Fruit fly (Drosophila melanogaster): Measurements from ENCODE around the gene Tango4.

Gene Tango4

dm6 chrX:12006678-12007441 is 14.0 kb upstream of the Tango4 start, which contains the start of gene CG1806 (continued):
- peak; percentile 45 for TF ChIP-seq Med (GFP tag)
- no peak for TF ChIP-seq tup (GFP tag; optimal IDR thresholded peaks at IDR 0.05)
- no peak for TF ChIP-seq CG12104 (GFP tag; optimal IDR thresholded peaks at IDR 0.05)
- no peak for TF ChIP-seq CG8290 (GFP tag; optimal IDR thresholded peaks at IDR 0.05)
- TF ChIP-seq CG8290 (tag; optimal IDR thresholded peaks at IDR 0.05): no peak
- TF ChIP-seq CG10321 (GFP tag; IDR thresholded peaks at IDR 0.05): no peak
- TF ChIP-seq CG12071 (GFP tag; optimal IDR thresholded peaks at IDR 0.05): peak; percentile 24
- no peak for TF ChIP-seq CG2120 (GFP tag; optimal IDR thresholded peaks at IDR 0.05)
- no peak for TF ChIP-seq ase (GFP tag; IDR thresholded peaks at IDR 0.05)
- TF ChIP-seq cwo (GFP tag; optimal IDR thresholded peaks at IDR 0.05): no peak
- no peak for TF ChIP-seq Bgb (GFP tag; IDR thresholded peaks at IDR 0.05; ENCODE audit: partially characterized antibody)
- no peak for TF ChIP-seq Hr78 (GFP tag; optimal IDR thresholded peaks at IDR 0.05)
- TF ChIP-seq cato (GFP tag; optimal IDR thresholded peaks at IDR 0.05; ENCODE audit: borderline replicate concordance): no peak
- no peak for TF ChIP-seq Ets97D (GFP tag; optimal IDR thresholded peaks at IDR 0.05)
- TF ChIP-seq CG8944 (GFP tag; optimal IDR thresholded peaks at IDR 0.05): no peak
- peak; percentile 26 for TF ChIP-seq Deaf1 (tag; optimal IDR thresholded peaks at IDR 0.05)
- TF ChIP-seq lmd (GFP tag; IDR thresholded peaks at IDR 0.05): no peak
- no peak for TF ChIP-seq gcm2 (GFP tag; optimal IDR thresholded peaks at IDR 0.05)
- peak; percentile 10 for TF ChIP-seq CG7839 (tag; optimal IDR thresholded peaks at IDR 0.05)
- TF ChIP-seq CG2202 (tag; optimal IDR thresholded peaks at IDR 0.05): no peak
- peak; percentile 10 for TF ChIP-seq CG6854 (GFP tag; optimal IDR thresholded peaks at IDR 0.05)
- TF ChIP-seq D19A (tag; optimal IDR thresholded peaks at IDR 0.05): no peak
- TF ChIP-seq B-H2 (GFP tag; optimal IDR thresholded peaks at IDR 0.05): no peak
- no peak for TF ChIP-seq run (tag; optimal IDR thresholded peaks at IDR 0.05)
- no peak for TF ChIP-seq CG13894 (tag; optimal IDR thresholded peaks at IDR 0.05)
- TF ChIP-seq nerfin-1 (tag; optimal IDR thresholded peaks at IDR 0.05): no peak
- no peak for TF ChIP-seq CG43689 (GFP tag; IDR thresholded peaks at IDR 0.05)
- peak; percentile 28; the same call in 1 of the 3 replicates for TF ChIP-seq gce (GFP tag; IDR thresholded peaks at IDR 0.05)
- no peak for TF ChIP-seq CG8765 (GFP tag; IDR thresholded peaks at IDR 0.05)
- TF ChIP-seq ATbp (GFP tag; optimal IDR thresholded peaks at IDR 0.05): no peak
- no peak for TF ChIP-seq chn (GFP tag; optimal IDR thresholded peaks at IDR 0.05)
- peak; percentile 1 for TF ChIP-seq CG17829 (tag; optimal IDR thresholded peaks at IDR 0.05)
- no peak for TF ChIP-seq dmrt99B (tag; optimal IDR thresholded peaks at IDR 0.05)
- 0 out of 3 replicates have a peak, but pooled peaks have one; percentile 20 for TF ChIP-seq CG34422 (GFP tag; IDR thresholded peaks at IDR 0.05)
- TF ChIP-seq corto (GFP tag; optimal IDR thresholded peaks at IDR 0.05): peak; percentile 36
- peak; percentile 45; the same call in 1 of the 3 replicates for TF ChIP-seq Dbx (GFP tag; IDR thresholded peaks at IDR 0.05)

dm6 chrX:12007593-12007992 is 13.3 kb upstream of the Tango4 start:
- TF ChIP-seq sd (tag; optimal IDR thresholded peaks at IDR 0.05) (peak; percentile 92), CG4617 (GFP tag; optimal IDR thresholded peaks at IDR 0.05; ENCODE audit: borderline replicate concordance) (no peak), CG5245 (GFP tag; optimal IDR thresholded peaks at IDR 0.05) (no peak), tup (GFP tag; optimal IDR thresholded peaks at IDR 0.05) (no peak), rib (GFP tag; IDR thresholded peaks at IDR 0.05) (no peak), CG15514 (GFP tag; optimal IDR thresholded peaks at IDR 0.05) (no peak), bowl (GFP tag; IDR thresholded peaks at IDR 0.05) (no peak), CG30403 (GFP tag; optimal IDR thresholded peaks at IDR 0.05) (no peak), Asciz (GFP tag; optimal IDR thresholded peaks at IDR 0.05) (no peak), Lpt (GFP tag; optimal IDR thresholded peaks at IDR 0.05) (no peak), CG16863 (GFP tag; optimal IDR thresholded peaks at IDR 0.05) (no peak), tio (GFP tag; optimal IDR thresholded peaks at IDR 0.05) (no peak), emc (GFP tag; optimal IDR thresholded peaks at IDR 0.05) (no peak), CG12942 (GFP tag; optimal IDR thresholded peaks at IDR 0.05) (no peak), CG7963 (GFP tag; IDR thresholded peaks at IDR 0.05; ENCODE audit: partially characterized antibody) (no peak), ro (GFP tag; IDR thresholded peaks at IDR 0.05) (no peak), Scr (GFP tag; IDR thresholded peaks at IDR 0.05; ENCODE audit: partially characterized antibody) (no peak)

Data from whole organism, embryonic.